Worm (Caenorhabditis elegans) whole organism, L2 larva: Measurements from ENCODE around the gene T16G12.3.
A peak's percentile ranks its signal among the peaks of the same experiment; 100 is the strongest.
"Not testable (repeated sequence)": the region's sequence is repeated elsewhere in the genome, so short reads cannot be mapped to it uniquely, and the experiment has no call there.

Source experiments
- C34F6.9 ChIP-seq: fragments of 150-350 bp; optimal IDR thresholded peaks from 2 replicates; lab custom pipeline; 2014; ENCODE audit warnings: missing biosample characterization, missing genetic modification characterization
- F13H6.1 ChIP-seq: sonication (generic microtip); optimal IDR thresholded peaks from 2 replicates; lab custom pipeline; 2016; ENCODE audit warnings: missing genetic modification characterization, missing compliant biosample characterization
- R02D3.7 ChIP-seq: fragments of 150-350 bp; optimal IDR thresholded peaks from 2 replicates; lab custom pipeline; 2014; ENCODE audit warnings: missing biosample characterization, missing genetic modification characterization
- alr-1 ChIP-seq: fragments of 150-350 bp; optimal IDR thresholded peaks from 2 replicates; lab custom pipeline; 2014; ENCODE audit warnings: missing biosample characterization, missing genetic modification characterization
- aly-2 ChIP-seq: fragments of 150-350 bp; optimal IDR thresholded peaks from 2 replicates; lab custom pipeline; 2014; ENCODE audit warnings: missing biosample characterization, missing genetic modification characterization
- blmp-1 ChIP-seq: sonication (generic microtip); optimal IDR thresholded peaks from 2 replicates; lab custom pipeline; 2017; ENCODE audit warnings: missing genetic modification characterization, mild to moderate bottlenecking, missing compliant biosample characterization, antibody characterized with exemption, moderate library complexity; ENCODE audit not compliant: insufficient read depth
- ceh-16 ChIP-seq: fragments of 150-350 bp; optimal IDR thresholded peaks from 2 replicates; lab custom pipeline; 2014; ENCODE audit warnings: missing biosample characterization, missing genetic modification characterization
- crh-2 ChIP-seq: sonication (generic microtip); optimal IDR thresholded peaks from 2 replicates; lab custom pipeline; 2017; ENCODE audit warnings: missing biosample characterization, missing genetic modification characterization
- egl-27 ChIP-seq: sonication (generic microtip); optimal IDR thresholded peaks from 3 replicates; lab custom pipeline; 2017; ENCODE audit warnings: missing biosample characterization, missing genetic modification reagents, missing genetic modification characterization
- fos-1 ChIP-seq: fragments of 150-350 bp; optimal IDR thresholded peaks from 2 replicates; lab custom pipeline; 2014; ENCODE audit warnings: missing biosample characterization, missing genetic modification characterization
- gmeb-1 ChIP-seq: fragments of 150-350 bp; optimal IDR thresholded peaks from 2 replicates; lab custom pipeline; 2014; ENCODE audit warnings: missing biosample characterization, missing genetic modification characterization
- lin-11 ChIP-seq: fragments of 150-350 bp; sonication (generic microtip); optimal IDR thresholded peaks from 2 replicates; lab custom pipeline; 2014; ENCODE audit warnings: missing biosample characterization, missing genetic modification characterization, inconsistent platforms, mixed read lengths
- lin-13 ChIP-seq: fragments of 150-350 bp; optimal IDR thresholded peaks from 2 replicates; lab custom pipeline; 2014; ENCODE audit warnings: missing biosample characterization, missing genetic modification reagents, missing genetic modification characterization
- lsy-2 ChIP-seq, 2 experiments: fragments of 150-350 bp in 1 of 2; sonication (generic microtip) in 1 of 2; optimal IDR thresholded peaks; 2 replicates each; lab custom pipeline; 2014 to 2017; ENCODE audit warnings: missing biosample characterization in 2 of 2, missing genetic modification characterization in 2 of 2
- mbf-1 ChIP-seq: sonication (generic microtip); optimal IDR thresholded peaks from 2 replicates; lab custom pipeline; 2017; ENCODE audit warnings: missing biosample characterization, missing genetic modification characterization
- mdl-1 ChIP-seq, 2 experiments: fragments of 150-350 bp in 1 of 2; sonication (generic microtip) in 1 of 2; optimal IDR thresholded peaks; 2 replicates each; lab custom pipeline; 2017; ENCODE audit warnings: missing biosample characterization in 2 of 2, missing genetic modification characterization in 2 of 2
- nhr-12 ChIP-seq: fragments of 150-350 bp; optimal IDR thresholded peaks from 2 replicates; lab custom pipeline; 2014; ENCODE audit warnings: missing biosample characterization, missing genetic modification characterization
- nhr-129 ChIP-seq: fragments of 150-350 bp; optimal IDR thresholded peaks from 2 replicates; lab custom pipeline; 2014; ENCODE audit warnings: missing biosample characterization, missing genetic modification characterization
- nhr-21 ChIP-seq: fragments of 150-350 bp; optimal IDR thresholded peaks from 2 replicates; lab custom pipeline; 2014; ENCODE audit warnings: missing biosample characterization, missing genetic modification characterization
- nhr-25 ChIP-seq: fragments of 150-350 bp; sonication (generic microtip); optimal IDR thresholded peaks from 3 replicates; lab custom pipeline; 2014; ENCODE audit warnings: missing biosample characterization, missing genetic modification characterization
- nhr-6 ChIP-seq: fragments of 150-350 bp; optimal IDR thresholded peaks from 2 replicates; lab custom pipeline; 2014; ENCODE audit warnings: missing biosample characterization, missing genetic modification characterization
- sem-4 ChIP-seq: fragments of 150-350 bp; optimal IDR thresholded peaks from 2 replicates; lab custom pipeline; 2014; ENCODE audit warnings: missing biosample characterization, missing genetic modification reagents, missing genetic modification characterization
- skn-1 ChIP-seq: sonication (generic microtip); optimal IDR thresholded peaks from 2 replicates; lab custom pipeline; 2017; ENCODE audit warnings: missing biosample characterization, missing genetic modification characterization
- sma-3 ChIP-seq: sonication (generic microtip); optimal IDR thresholded peaks from 2 replicates; lab custom pipeline; 2016; ENCODE audit warnings: missing genetic modification reagents, missing genetic modification characterization, missing compliant biosample characterization
- sma-9 ChIP-seq, 2 experiments: fragments of 150-350 bp in 1 of 2; sonication (generic microtip) in 1 of 2; optimal IDR thresholded peaks; 2 replicates each; lab custom pipeline; 2014 to 2016; ENCODE audit warnings: missing genetic modification characterization in 2 of 2, mild to moderate bottlenecking in 1 of 2, missing biosample characterization in 1 of 2, missing compliant biosample characterization in 1 of 2, missing genetic modification reagents in 1 of 2, moderate library complexity in 1 of 2
- snpc-4 ChIP-seq: fragments of 150-350 bp; optimal IDR thresholded peaks from 2 replicates; lab custom pipeline; 2014; ENCODE audit warnings: missing biosample characterization, missing genetic modification characterization
- unc-55 ChIP-seq: fragments of 150-350 bp; sonication (generic microtip); optimal IDR thresholded peaks from 3 replicates; lab custom pipeline; 2014; ENCODE audit warnings: missing biosample characterization, missing genetic modification reagents, missing genetic modification characterization
- unc-62 ChIP-seq: fragments of 150-350 bp; optimal IDR thresholded peaks from 2 replicates; lab custom pipeline; 2014; ENCODE audit warnings: missing biosample characterization, missing genetic modification reagents, missing genetic modification characterization
- zag-1 ChIP-seq: fragments of 150-350 bp; optimal IDR thresholded peaks from 2 replicates; lab custom pipeline; 2014; ENCODE audit warnings: missing biosample characterization, missing genetic modification characterization
- ztf-1 ChIP-seq: fragments of 200-800 bp; sonication (Bioruptor generic); conservative IDR thresholded peaks from 2 replicates; pipeline ENCODE4 v1.3.6; 2022; ENCODE audit warnings: missing genetic modification characterization, missing compliant biosample characterization
- ztf-11 ChIP-seq: sonication (generic microtip); optimal IDR thresholded peaks from 2 replicates; lab custom pipeline; 2017; ENCODE audit warnings: missing biosample characterization, missing genetic modification characterization
- ztf-4 ChIP-seq: fragments of 150-350 bp; optimal IDR thresholded peaks from 2 replicates; lab custom pipeline; 2014; ENCODE audit warnings: missing biosample characterization, missing genetic modification characterization

The T16G12.3 gene

ce11 chrIII:10050321-10050720 lies at the start of gene T16G12.3:
T16G12.3 (plus strand) TSS chrIII:10050621.
- not testable (repeated sequence) for TF ChIP-seq nhr-12; lin-11 (tag; lab: Kevin White, UChicago); sem-4 (tag; lab: Kevin White, UChicago)

ce11 chrIII:10001060-10001459 lies 49.4 kb upstream of the T16G12.3 start, which contains the start of gene C05B5.5:
C05B5.5 (plus strand) TSS chrIII:10001360.
- TF ChIP-seq snpc-4 (tag; lab: Kevin White, UChicago): no peak
- TF ChIP-seq gmeb-1 (tag; lab: Kevin White, UChicago): no peak
- peak; percentile 31 for TF ChIP-seq fos-1 (tag; lab: Kevin White, UChicago)
- TF ChIP-seq, all 48 proteins: peak for 1

ce11 chrIII:10004213-10004612 lies 46.2 kb upstream of the T16G12.3 start, which contains the start of gene C05B5.11:
C05B5.11 (plus strand) TSS chrIII:10004513.
- TF ChIP-seq unc-62 (GFP tag; lab: Kevin White, UChicago): no peak
- TF ChIP-seq lin-11 (tag; lab: Kevin White, UChicago): no peak
- TF ChIP-seq ztf-1: no peak
- TF ChIP-seq zag-1 (tag; lab: Kevin White, UChicago): no peak
- no peak for TF ChIP-seq ztf-4 (tag; lab: Kevin White, UChicago)
- no peak for TF ChIP-seq nhr-21 (tag; lab: Kevin White, UChicago)
- TF ChIP-seq ceh-16 (tag; lab: Kevin White, UChicago): no peak
- no peak for TF ChIP-seq mbf-1

ce11 chrIII:10006734-10007348 lies 43.6 kb upstream of the T16G12.3 start, which contains the start of gene C05B5.8:
C05B5.8 (minus strand) TSS chrIII:10006784.
- no peak for TF ChIP-seq skn-1 (tag; lab: Kevin White, UChicago)
- TF ChIP-seq sma-9 (GFP tag; optimal IDR thresholded peaks at IDR 0.05; lab: Kevin White, UChicago): peak; percentile 33
- TF ChIP-seq sma-9 (tag; optimal IDR thresholded peaks at IDR 0.05; lab: Kevin White, UChicago): no peak
- peak; percentile 31 for TF ChIP-seq blmp-1
- peak; percentile 55 for TF ChIP-seq fos-1 (tag; lab: Kevin White, UChicago)
- TF ChIP-seq nhr-129 (tag; lab: Kevin White, UChicago): peak; percentile 54
- TF ChIP-seq nhr-25: peak; percentile 86
- TF ChIP-seq egl-27 (tag; lab: Kevin White, UChicago): no peak
- no peak for TF ChIP-seq F13H6.1 (tag; lab: Kevin White, UChicago)
- peak; percentile 6 for TF ChIP-seq ceh-16 (tag; lab: Kevin White, UChicago)
- peak; percentile 76 for TF ChIP-seq sma-3 (GFP tag; lab: Kevin White, UChicago)
- TF ChIP-seq unc-55: no peak
- peak; percentile 46 for TF ChIP-seq nhr-21 (tag; lab: Kevin White, UChicago)
- TF ChIP-seq, all 48 proteins: peak for 8

- TF ChIP-seq zag-1 (tag; lab: Kevin White, UChicago): no peak
- no peak for TF ChIP-seq F13H6.1 (tag; lab: Kevin White, UChicago)
Observed at ce11 chrIII:10010117-10010516, 40.3 kb upstream of the T16G12.3 start, which contains the start of gene fbxa-155. fbxa-155 (minus strand) TSS chrIII:10010217.

ce11 chrIII:10012136-10012535 lies 38.3 kb upstream of the T16G12.3 start, which contains the start of gene C05B5.16:
C05B5.16 (plus strand) TSS chrIII:10012436.
- TF ChIP-seq aly-2 (no peak), nhr-129 (tag; lab: Kevin White, UChicago) (no peak), R02D3.7 (no peak)

ce11 chrIII:10016413-10017051 lies 33.9 kb upstream of the T16G12.3 start, which contains the start of gene rgs-1:
rgs-1 (minus strand) TSS chrIII:10016558.
- no peak for TF ChIP-seq F13H6.1 (tag; lab: Kevin White, UChicago)
- TF ChIP-seq unc-55: peak; percentile 89
- TF ChIP-seq alr-1 (tag; lab: Kevin White, UChicago): no peak
- TF ChIP-seq fos-1 (tag; lab: Kevin White, UChicago): peak; percentile 9
- TF ChIP-seq mdl-1 (tag; optimal IDR thresholded peaks at IDR 0.05; lab: Kevin White, UChicago): peak in 1 of 2 experiments; percentile 76
- no peak for TF ChIP-seq ztf-11 (tag; lab: Kevin White, UChicago)
- no peak for TF ChIP-seq aly-2
- TF ChIP-seq lin-13 (GFP tag; lab: Kevin White, UChicago): peak; percentile 33
- TF ChIP-seq nhr-6 (tag; lab: Kevin White, UChicago): peak; percentile 37
- peak; percentile 77 for TF ChIP-seq crh-2 (tag; lab: Kevin White, UChicago)
- peak; percentile 42 for TF ChIP-seq zag-1 (tag; lab: Kevin White, UChicago)
- peak; percentile 44 for TF ChIP-seq lin-11 (tag; lab: Kevin White, UChicago)
- TF ChIP-seq nhr-129 (tag; lab: Kevin White, UChicago): peak; percentile 69
- TF ChIP-seq lsy-2 (tag; optimal IDR thresholded peaks at IDR 0.05; lab: Kevin White, UChicago): peak in 1 of 2 experiments; percentile 62
- peak; percentile 79 for TF ChIP-seq C34F6.9
- peak; percentile 2 for TF ChIP-seq sem-4 (tag; lab: Kevin White, UChicago)
